Fruit fly (Drosophila melanogaster) Kc167 (cell line): ENCODE results near the gene mbo.

Experiments used
- Myc ChIP-seq: fragments of >200 bp; optimal IDR thresholded peaks from 2 replicates; lab custom pipeline; 2017; ENCODE audit warnings: missing external identifiers
- Sin3A ChIP-seq: fragments of >200 bp; optimal IDR thresholded peaks from 2 replicates; lab custom pipeline; 2018; ENCODE audit warnings: missing external identifiers
- insv ChIP-seq: fragments of >200 bp; optimal IDR thresholded peaks from 3 replicates; lab custom pipeline; 2018; ENCODE audit warnings: missing external identifiers
- psq ChIP-seq: fragments of >200 bp; optimal IDR thresholded peaks from 2 replicates; lab custom pipeline; 2017; ENCODE audit warnings: missing external identifiers
- ttk ChIP-seq: sonication (Bioruptor generic); optimal IDR thresholded peaks from 2 replicates; lab custom pipeline; 2017; ENCODE audit warnings: missing external identifiers

DNA sequence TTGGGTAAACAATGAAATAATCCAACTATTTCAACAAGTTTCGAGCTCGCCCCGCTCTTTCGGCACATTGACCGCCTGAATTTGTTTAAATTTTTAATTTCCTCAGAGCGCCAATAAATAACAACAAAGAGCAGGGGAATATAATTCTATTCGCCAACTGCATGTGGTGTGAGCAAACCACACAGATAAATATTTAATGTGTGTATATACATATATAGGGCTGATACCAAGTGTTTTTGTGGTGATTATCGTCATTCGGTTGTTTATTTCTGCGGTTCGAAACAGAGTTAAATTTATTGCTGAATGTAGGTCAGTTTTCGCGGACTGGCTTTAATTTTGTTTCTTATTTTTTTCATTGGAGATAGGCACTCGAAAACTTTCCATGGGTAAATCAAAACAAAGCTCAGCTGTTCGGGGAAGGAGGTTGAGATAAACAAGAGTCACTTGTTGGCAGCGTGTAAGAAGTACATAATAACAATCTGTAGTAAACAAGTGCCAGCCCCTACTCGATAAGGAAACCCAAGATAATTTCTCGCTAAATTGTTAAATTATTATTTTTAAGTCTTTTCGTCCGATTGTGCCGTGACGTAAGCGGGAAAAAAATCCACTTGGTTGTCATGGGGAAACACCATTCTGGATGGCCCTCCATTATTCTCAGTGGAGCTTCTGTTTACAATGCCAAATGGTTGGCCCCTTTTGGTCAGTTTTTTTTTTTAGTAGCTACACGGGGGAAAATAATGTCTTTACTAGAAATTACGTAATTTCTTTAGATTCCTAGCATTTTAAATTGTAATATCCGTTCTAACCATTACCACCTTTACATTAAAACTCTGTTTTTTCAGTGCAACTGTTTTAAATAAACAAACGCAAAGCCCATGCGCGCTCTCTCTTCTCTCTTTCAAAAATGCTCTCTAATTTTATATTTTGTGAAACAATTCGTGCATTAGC is 39.0 kb upstream of the mbo start:
- TF ChIP-seq insv: no peak
- no peak for TF ChIP-seq Sin3A (lab: Kevin White, UChicago)
- no peak for TF ChIP-seq Myc (lab: Kevin White, UChicago)
- no peak for TF ChIP-seq ttk (lab: Kevin White, UChicago)
- no peak for TF ChIP-seq psq (lab: Kevin White, UChicago)
